Worm (Caenorhabditis elegans) whole organism, mixed stage, embryonic: ENCODE measurements around the gene F23A7.8.

ENCODE experiments used
- M03D4.4 ChIP-seq: sonication (generic microtip); optimal IDR thresholded peaks from 2 replicates; lab custom pipeline; 2017; ENCODE audit warnings: mild to moderate bottlenecking, missing genetic modification characterization, missing compliant biosample characterization
- bed-3 ChIP-seq: fragments of 200-800 bp; sonication (Bioruptor generic); optimal IDR thresholded peaks from 3 replicates; lab custom pipeline; 2018; ENCODE audit warnings: mild to moderate bottlenecking, missing genetic modification characterization, moderate library complexity, missing compliant biosample characterization
- blmp-1 ChIP-seq: fragments of 150-350 bp; optimal IDR thresholded peaks from 2 replicates; lab custom pipeline; 2014; ENCODE audit warnings: missing biosample characterization, missing genetic modification characterization
- ceh-43 ChIP-seq: fragments of 200-800 bp; sonication (Bioruptor generic); optimal IDR thresholded peaks from 2 replicates; lab custom pipeline; 2018; ENCODE audit warnings: mild to moderate bottlenecking, missing genetic modification characterization, moderate library complexity, missing compliant biosample characterization
- ces-1 ChIP-seq: fragments of 150-350 bp; optimal IDR thresholded peaks from 2 replicates; lab custom pipeline; 2014; ENCODE audit warnings: missing biosample characterization, missing genetic modification reagents, missing genetic modification characterization
- cnd-1 ChIP-seq: fragments of 200-800 bp; sonication (Bioruptor generic); optimal IDR thresholded peaks from 2 replicates; lab custom pipeline; 2018; ENCODE audit warnings: mild to moderate bottlenecking, missing genetic modification characterization, missing compliant biosample characterization
- drap-1 ChIP-seq: fragments of 200-800 bp; sonication (Bioruptor generic); optimal IDR thresholded peaks from 3 replicates; lab custom pipeline; 2018; ENCODE audit warnings: mild to moderate bottlenecking, missing genetic modification characterization, missing compliant biosample characterization
- elt-1 ChIP-seq: sonication (generic microtip); optimal IDR thresholded peaks from 2 replicates; lab custom pipeline; 2017; ENCODE audit warnings: missing genetic modification characterization, mild to moderate bottlenecking, missing compliant biosample characterization, antibody characterized with exemption, moderate library complexity, borderline replicate concordance; ENCODE audit not compliant: insufficient read depth
- elt-3 ChIP-seq: fragments of 150-350 bp; optimal IDR thresholded peaks from 2 replicates; lab custom pipeline; 2014; ENCODE audit warnings: missing biosample characterization, missing genetic modification characterization
- ham-2 ChIP-seq: fragments of 200-800 bp; sonication (Bioruptor generic); optimal IDR thresholded peaks from 2 replicates; lab custom pipeline; 2018; ENCODE audit warnings: mild to moderate bottlenecking, missing genetic modification characterization, missing compliant biosample characterization
- hlh-1 ChIP-seq: fragments of 150-350 bp; optimal IDR thresholded peaks from 2 replicates; lab custom pipeline; 2014; ENCODE audit warnings: missing biosample characterization, missing genetic modification reagents, missing genetic modification characterization
- lin-13 ChIP-seq: fragments of 150-350 bp; optimal IDR thresholded peaks from 2 replicates; lab custom pipeline; 2014; ENCODE audit warnings: missing biosample characterization, missing genetic modification characterization
- lsy-2 ChIP-seq: fragments of 150-350 bp; optimal IDR thresholded peaks from 2 replicates; lab custom pipeline; 2014; ENCODE audit warnings: missing biosample characterization, missing genetic modification characterization
- mab-5 ChIP-seq: fragments of 150-350 bp; optimal IDR thresholded peaks from 2 replicates; lab custom pipeline; 2014; ENCODE audit warnings: missing biosample characterization, missing genetic modification characterization
- mep-1 ChIP-seq: fragments of 150-350 bp; optimal IDR thresholded peaks from 2 replicates; lab custom pipeline; 2017; ENCODE audit warnings: missing biosample characterization, missing genetic modification reagents, missing genetic modification characterization, inconsistent platforms
- mls-2 ChIP-seq: sonication (generic microtip); optimal IDR thresholded peaks from 2 replicates; lab custom pipeline; 2016; ENCODE audit warnings: mild to moderate bottlenecking, missing genetic modification characterization, moderate library complexity, missing compliant biosample characterization
- nhr-12 ChIP-seq: fragments of 150-350 bp; optimal IDR thresholded peaks from 2 replicates; lab custom pipeline; 2014; ENCODE audit warnings: missing biosample characterization, missing genetic modification characterization
- nhr-2 ChIP-seq: fragments of 150-350 bp; optimal IDR thresholded peaks from 2 replicates; lab custom pipeline; 2014; ENCODE audit warnings: missing biosample characterization, missing genetic modification characterization
- nhr-28 ChIP-seq: fragments of 150-350 bp; optimal IDR thresholded peaks from 2 replicates; lab custom pipeline; 2014; ENCODE audit warnings: missing biosample characterization, missing genetic modification characterization
- nhr-76 ChIP-seq: sonication (generic microtip); optimal IDR thresholded peaks from 2 replicates; lab custom pipeline; 2017; ENCODE audit warnings: missing biosample characterization, missing genetic modification characterization
- pha-4 ChIP-seq: fragments of 150-350 bp; optimal IDR thresholded peaks from 2 replicates; lab custom pipeline; 2018; ENCODE audit warnings: missing biosample characterization, missing genetic modification reagents, missing genetic modification characterization
- sem-2 ChIP-seq: fragments of 200-800 bp; sonication (Bioruptor generic); optimal IDR thresholded peaks from 2 replicates; lab custom pipeline; 2018; ENCODE audit warnings: mild to moderate bottlenecking, missing genetic modification characterization, missing compliant biosample characterization
- snpc-4 ChIP-seq: fragments of 150-350 bp; optimal IDR thresholded peaks from 2 replicates; lab custom pipeline; 2014; ENCODE audit warnings: missing biosample characterization, missing genetic modification characterization
- sptf-1 ChIP-seq: sonication (generic microtip); optimal IDR thresholded peaks from 2 replicates; lab custom pipeline; 2017; ENCODE audit warnings: mild to moderate bottlenecking, missing genetic modification characterization, moderate library complexity, missing compliant biosample characterization
- tbx-8 ChIP-seq: fragments of 200-800 bp; sonication (Bioruptor generic); optimal IDR thresholded peaks from 2 replicates; lab custom pipeline; 2018; ENCODE audit warnings: mild to moderate bottlenecking, missing genetic modification characterization, moderate library complexity, missing compliant biosample characterization
- unc-62 ChIP-seq: fragments of 150-350 bp; optimal IDR thresholded peaks from 2 replicates; lab custom pipeline; 2014; ENCODE audit warnings: missing biosample characterization, missing genetic modification reagents, missing genetic modification characterization
- zip-8 ChIP-seq: fragments of 150-350 bp; optimal IDR thresholded peaks from 2 replicates; lab custom pipeline; 2014; ENCODE audit warnings: missing biosample characterization, missing genetic modification characterization
- ztf-11 ChIP-seq: fragments of 150-350 bp; optimal IDR thresholded peaks from 2 replicates; lab custom pipeline; 2014; ENCODE audit warnings: missing biosample characterization, missing genetic modification characterization

The F23A7.8 gene

DNA sequence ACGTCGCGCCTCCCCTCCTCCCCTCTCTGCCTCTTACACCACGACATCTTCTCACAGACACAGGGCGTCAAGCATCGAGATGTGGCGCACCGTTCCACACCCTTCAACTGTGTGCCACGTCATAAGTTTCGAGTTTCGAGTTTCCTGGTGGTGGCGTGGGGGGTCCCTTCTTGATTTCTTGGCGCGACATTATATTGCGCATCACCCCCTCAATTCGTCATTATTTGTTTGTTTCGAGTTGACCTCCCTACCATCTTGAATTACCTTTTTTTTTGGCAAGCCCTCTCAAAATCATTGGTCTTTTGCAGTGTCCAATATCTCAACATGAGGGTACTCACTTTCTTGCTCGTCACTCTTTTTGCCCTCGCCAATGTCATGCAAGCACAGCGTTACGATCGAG lies 29.1 kb upstream of the F23A7.8 start, which contains the start of gene nlp-67:
Gene nlp-67 (plus strand): TSS at position 301 of the 400 bp plus-strand sequence.
- TF ChIP-seq mep-1 (tag; lab: Kevin White, UChicago): no peak
- TF ChIP-seq nhr-12 (tag; lab: Kevin White, UChicago): no peak
- TF ChIP-seq zip-8 (tag; lab: Kevin White, UChicago): no peak
- no peak for TF ChIP-seq drap-1 (GFP tag; lab: Kevin White, UChicago)
- TF ChIP-seq sptf-1 (tag; lab: Kevin White, UChicago): no peak
- TF ChIP-seq lsy-2 (tag; lab: Kevin White, UChicago): no peak
- TF ChIP-seq elt-1: no peak
- TF ChIP-seq elt-3: no peak
- no peak for TF ChIP-seq unc-62
- TF ChIP-seq bed-3 (GFP tag; lab: Kevin White, UChicago): no peak
- no peak for TF ChIP-seq lin-13 (tag; lab: Kevin White, UChicago)
- no peak for TF ChIP-seq ceh-43 (GFP tag; lab: Kevin White, UChicago)
- TF ChIP-seq mab-5 (tag; lab: Kevin White, UChicago): no peak
- TF ChIP-seq nhr-2 (tag; lab: Kevin White, UChicago): no peak
- TF ChIP-seq nhr-76 (tag; lab: Kevin White, UChicago): no peak
- TF ChIP-seq snpc-4 (tag; lab: Kevin White, UChicago): no peak
- TF ChIP-seq sem-2 (GFP tag; lab: Kevin White, UChicago): no peak
- no peak for TF ChIP-seq pha-4 (tag; lab: Kevin White, UChicago)

DNA sequence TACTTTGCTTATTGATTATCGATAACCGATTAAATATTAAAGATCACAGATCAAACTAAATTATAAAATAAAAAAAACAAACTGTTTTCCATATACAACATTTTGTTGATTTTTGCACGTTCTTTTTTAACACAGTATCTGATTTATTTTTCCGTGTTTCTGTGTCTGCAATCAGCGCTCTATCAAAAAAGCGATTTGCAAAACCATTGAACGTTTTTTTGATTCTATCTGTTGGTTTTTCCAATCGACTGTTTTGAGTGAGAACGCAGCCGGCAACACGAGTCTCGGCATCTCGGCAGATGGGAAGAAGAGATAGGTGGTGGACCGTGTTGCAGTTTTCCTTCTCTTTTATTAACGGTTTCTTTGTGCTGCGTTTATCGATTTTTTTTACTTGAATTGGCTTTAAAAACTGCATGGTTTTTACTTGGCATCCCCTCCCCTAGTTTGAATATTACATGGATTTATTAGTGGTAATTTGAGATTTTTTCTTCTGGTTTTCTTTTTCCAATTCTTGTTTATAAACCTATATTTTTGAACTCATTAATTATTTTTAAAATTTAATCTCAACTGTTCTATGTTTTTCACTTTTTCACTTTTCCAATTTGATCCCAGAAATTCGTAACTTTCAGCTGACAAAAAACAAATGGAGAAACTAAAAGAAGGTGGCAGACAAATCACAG lies 23.8 kb upstream of the F23A7.8 start, which contains the start of gene slc-25A21:
Gene slc-25A21 (plus strand): TSS at position 630 of the 680 bp plus-strand sequence.
- TF ChIP-seq mls-2 (tag; lab: Kevin White, UChicago) (no peak), elt-1 (peak; percentile 25)

DNA sequence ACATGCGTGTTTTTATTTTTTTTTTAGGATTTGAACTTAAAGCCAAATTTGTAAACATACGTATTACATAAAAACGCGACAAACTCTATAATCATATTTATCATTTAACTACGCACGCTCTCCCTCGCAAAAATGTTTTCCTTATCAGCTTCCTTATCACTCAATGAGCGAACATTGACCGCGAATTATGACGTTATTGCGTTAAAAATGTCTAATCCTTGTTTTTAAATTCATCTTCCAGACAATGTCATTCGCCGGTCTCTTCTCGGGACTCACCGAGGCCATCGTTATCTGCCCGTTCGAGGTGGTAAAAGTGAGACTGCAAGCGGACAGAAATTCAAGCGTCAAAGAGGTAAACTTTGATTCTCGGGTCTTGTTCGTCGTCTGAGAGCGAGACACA lies 20.6 kb upstream of the F23A7.8 start:
- no peak for TF ChIP-seq tbx-8 (GFP tag; lab: Kevin White, UChicago)
- no peak for TF ChIP-seq mep-1 (tag; lab: Kevin White, UChicago)
- TF ChIP-seq zip-8 (tag; lab: Kevin White, UChicago): no peak

DNA sequence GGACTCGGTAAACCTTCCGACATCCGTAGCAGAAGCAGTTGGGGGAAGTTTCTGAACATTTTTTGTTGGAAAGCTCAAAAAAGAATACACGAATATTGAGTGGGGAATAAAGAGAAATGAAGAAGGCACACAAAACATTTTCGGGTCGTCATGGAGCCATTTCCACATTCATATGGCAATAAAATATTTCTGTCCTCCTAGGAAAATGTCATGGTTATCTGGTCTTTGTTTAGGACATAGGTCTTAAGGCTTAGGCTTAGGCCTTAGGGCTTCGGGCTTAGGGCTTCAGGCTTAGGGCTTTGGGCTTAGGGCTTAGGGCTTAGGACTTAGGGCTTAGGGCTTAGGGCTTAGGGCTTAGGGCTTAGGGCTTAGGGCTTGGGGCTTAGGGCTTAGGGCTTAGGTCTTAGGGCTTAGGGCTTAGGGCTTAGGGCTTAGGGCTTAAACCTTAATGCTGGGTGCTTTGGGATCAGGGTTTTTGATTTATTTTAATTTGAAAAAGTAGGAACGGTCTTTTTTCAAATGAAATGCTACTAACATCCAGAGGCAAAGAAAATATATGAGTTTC lies 13.9 kb upstream of the F23A7.8 start, which contains the start of gene R11.3:
Gene R11.3 (minus strand): TSS at position 51 of the 565 bp plus-strand sequence.
- TF ChIP-seq pha-4 (tag; lab: Kevin White, UChicago) (no peak), blmp-1 (no peak), M03D4.4 (tag; lab: Kevin White, UChicago) (no peak), ztf-11 (tag; lab: Kevin White, UChicago) (no peak), lsy-2 (tag; lab: Kevin White, UChicago) (no peak), cnd-1 (tag; lab: Kevin White, UChicago) (no peak), hlh-1 (no peak), nhr-28 (tag; lab: Kevin White, UChicago) (no peak), bed-3 (GFP tag; lab: Kevin White, UChicago) (no peak), nhr-2 (tag; lab: Kevin White, UChicago) (no peak), ces-1 (GFP tag; lab: Kevin White, UChicago) (no peak), mep-1 (tag; lab: Kevin White, UChicago) (no peak), drap-1 (GFP tag; lab: Kevin White, UChicago) (no peak), lin-13 (tag; lab: Kevin White, UChicago) (no peak), mls-2 (tag; lab: Kevin White, UChicago) (no peak), ham-2 (no peak)

DNA sequence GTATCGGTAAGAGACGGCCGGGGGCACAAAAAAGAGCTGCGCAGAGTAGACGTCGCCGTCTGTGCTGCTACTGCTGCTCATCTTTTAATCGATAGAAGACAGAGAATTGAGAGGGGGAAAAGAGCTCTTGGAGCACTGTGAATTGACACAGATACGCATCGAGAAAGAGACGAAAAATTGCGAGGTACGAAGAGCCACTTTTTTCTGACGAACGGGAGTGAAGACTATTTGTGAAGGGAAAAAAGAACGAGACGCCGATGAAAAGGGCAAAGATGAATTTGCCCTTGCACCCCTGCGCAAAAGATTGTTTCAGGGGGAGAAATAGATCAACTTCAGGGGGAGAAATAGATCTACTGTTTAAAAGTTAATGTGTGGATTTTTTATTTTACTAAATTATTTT lies 10.9 kb upstream of the F23A7.8 start:
- no peak for TF ChIP-seq ztf-11 (tag; lab: Kevin White, UChicago)
- peak; percentile 19 for TF ChIP-seq cnd-1 (tag; lab: Kevin White, UChicago)
- TF ChIP-seq sptf-1 (tag; lab: Kevin White, UChicago): peak; percentile 36

DNA sequence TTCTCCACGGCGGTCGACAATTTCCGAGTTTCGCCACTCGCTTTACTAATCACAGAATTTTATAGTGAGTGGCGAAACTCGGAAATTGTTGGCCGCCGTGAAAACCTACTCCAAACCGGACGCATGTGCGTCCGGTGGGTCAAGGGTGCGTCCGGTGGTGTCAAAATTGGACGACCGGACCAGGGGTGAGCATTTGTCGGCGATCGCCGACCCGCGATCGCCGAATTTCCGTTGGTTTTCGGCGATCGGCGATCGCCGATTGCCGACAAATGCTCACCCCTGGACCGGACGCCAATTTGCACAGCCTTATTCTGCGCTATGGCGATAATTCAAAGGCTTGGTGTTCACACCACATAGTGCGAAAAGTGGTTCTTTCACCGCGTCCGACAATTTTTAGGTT lies 8.9 kb upstream of the F23A7.8 start:
- TF ChIP-seq elt-3 (no peak), blmp-1 (no peak), nhr-28 (tag; lab: Kevin White, UChicago) (no peak)
